Fruit fly (Drosophila melanogaster) whole organism, embryonic: ENCODE results near the gene Hs6st.

ENCODE experiments used
- Ada2b ChIP-seq: fragments of 200-800 bp; sonication (Bioruptor generic); IDR thresholded peaks from 2 replicates; pipeline ENCODE4 v1.3.6; 2022; ENCODE audit warnings: missing biosample characterization, missing genetic modification characterization
- Adf1 ChIP-seq: fragments of 200-800 bp; sonication (Bioruptor generic); IDR thresholded peaks from 2 replicates; pipeline ENCODE4 v1.3.6; 2022; ENCODE audit warnings: missing biosample characterization, missing genetic modification characterization
- Antp ChIP-seq: fragments of 200-800 bp; sonication (Bioruptor generic); optimal IDR thresholded peaks from 3 replicates; lab custom pipeline; 2016; ENCODE audit warnings: missing biosample characterization, missing genetic modification characterization
- CG1024 ChIP-seq: fragments of 200-800 bp; sonication (Bioruptor generic); IDR thresholded peaks from 2 replicates; pipeline ENCODE4 v1.3.6; 2022; ENCODE audit warnings: missing biosample characterization, missing genetic modification characterization
- CG10565 ChIP-seq: fragments of 200-800 bp; sonication (Bioruptor generic); optimal IDR thresholded peaks from 3 replicates; lab custom pipeline; 2016; ENCODE audit warnings: missing biosample characterization, mild to moderate bottlenecking, missing genetic modification characterization
- CG10959 ChIP-seq: fragments of 200-800 bp; sonication (Bioruptor generic); IDR thresholded peaks from 2 replicates; pipeline ENCODE4 v1.3.6; 2022; ENCODE audit warnings: missing biosample characterization, missing genetic modification characterization
- CG10979 ChIP-seq: fragments of 200-800 bp; sonication (Bioruptor generic); optimal IDR thresholded peaks from 2 replicates; lab custom pipeline; 2018; ENCODE audit warnings: missing biosample characterization, mild to moderate bottlenecking, missing genetic modification characterization, moderate library complexity
- CG11247 ChIP-seq: fragments of 200-800 bp; sonication (Bioruptor generic); IDR thresholded peaks from 2 replicates; pipeline ENCODE4 v1.3.6; 2022; ENCODE audit warnings: missing biosample characterization, missing genetic modification characterization
- CG11560 ChIP-seq: fragments of 200-800 bp; sonication (Bioruptor generic); IDR thresholded peaks from 3 replicates; pipeline ENCODE4 v1.3.6; 2022; ENCODE audit warnings: missing biosample characterization, missing genetic modification characterization
- CG12104 ChIP-seq: fragments of 200-800 bp; sonication (Bioruptor generic); optimal IDR thresholded peaks from 3 replicates; lab custom pipeline; 2016; ENCODE audit warnings: missing biosample characterization, missing genetic modification characterization
- CG12942 ChIP-seq: fragments of 200-800 bp; sonication (Bioruptor generic); optimal IDR thresholded peaks from 3 replicates; lab custom pipeline; 2016; ENCODE audit warnings: missing biosample characterization, missing genetic modification characterization
- CG14014 ChIP-seq: fragments of 200-800 bp; sonication (Bioruptor generic); IDR thresholded peaks from 2 replicates; pipeline ENCODE4 v1.3.6; 2022; ENCODE audit warnings: missing biosample characterization, missing genetic modification characterization
- CG14441 ChIP-seq: fragments of 200-800 bp; sonication (Bioruptor generic); IDR thresholded peaks from 2 replicates; pipeline ENCODE4 v1.3.6; 2022; ENCODE audit warnings: missing biosample characterization, missing genetic modification characterization
- CG17912 ChIP-seq: fragments of 200-800 bp; sonication (Bioruptor generic); optimal IDR thresholded peaks from 2 replicates; lab custom pipeline; 2018; ENCODE audit warnings: missing biosample characterization, mild to moderate bottlenecking, missing genetic modification characterization
- CG2120 ChIP-seq: fragments of 200-800 bp; sonication (Bioruptor generic); optimal IDR thresholded peaks from 3 replicates; lab custom pipeline; 2016; ENCODE audit warnings: missing biosample characterization, missing genetic modification characterization
- CG4707 ChIP-seq: fragments of 200-800 bp; sonication (Bioruptor generic); optimal IDR thresholded peaks from 2 replicates; lab custom pipeline; 2018; ENCODE audit warnings: missing biosample characterization, mild to moderate bottlenecking, missing genetic modification characterization, moderate library complexity
- CG6175 ChIP-seq: fragments of 200-800 bp; sonication (Bioruptor generic); IDR thresholded peaks from 3 replicates; pipeline ENCODE4 v1.3.6; 2022; ENCODE audit warnings: missing biosample characterization, missing genetic modification characterization
- CG6683 ChIP-seq: fragments of 200-800 bp; sonication (Bioruptor generic); optimal IDR thresholded peaks from 2 replicates; lab custom pipeline; 2017; ENCODE audit warnings: missing biosample characterization, mild to moderate bottlenecking, missing genetic modification characterization, missing genetic modification reagents
- CG7271 ChIP-seq: fragments of 200-800 bp; sonication (Bioruptor generic); optimal IDR thresholded peaks from 2 replicates; lab custom pipeline; 2018; ENCODE audit warnings: missing biosample characterization, mild to moderate bottlenecking, missing genetic modification characterization, moderate library complexity
- CG7372 ChIP-seq: fragments of 200-800 bp; sonication (Bioruptor generic); IDR thresholded peaks from 2 replicates; pipeline ENCODE4 v1.3.6; 2022; ENCODE audit warnings: missing biosample characterization, missing genetic modification characterization
- CG7839 ChIP-seq: fragments of 200-800 bp; sonication (Bioruptor generic); optimal IDR thresholded peaks from 3 replicates; lab custom pipeline; 2018; ENCODE audit warnings: missing biosample characterization, mild to moderate bottlenecking, missing genetic modification characterization, moderate library complexity
- Camta ChIP-seq: fragments of 200-800 bp; sonication (Bioruptor generic); optimal IDR thresholded peaks from 2 replicates; lab custom pipeline; 2016; ENCODE audit warnings: missing biosample characterization, missing genetic modification characterization
- Fer1 ChIP-seq: fragments of 200-800 bp; sonication (Bioruptor generic); optimal IDR thresholded peaks from 2 replicates; lab custom pipeline; 2017; ENCODE audit warnings: missing biosample characterization, mild to moderate bottlenecking, missing genetic modification characterization
- HHEX ChIP-seq: fragments of 200-800 bp; sonication (Bioruptor generic); optimal IDR thresholded peaks from 3 replicates; lab custom pipeline; 2017; ENCODE audit warnings: missing biosample characterization, mild to moderate bottlenecking, missing genetic modification characterization, missing genetic modification reagents
- Hr51 ChIP-seq, 2 experiments: fragments of 200-800 bp; sonication (Bioruptor generic); optimal IDR thresholded peaks; 2 replicates in 1 of 2; 3 replicates in 1 of 2; lab custom pipeline; 2016 to 2018; ENCODE audit warnings: missing biosample characterization in 2 of 2, missing genetic modification characterization in 2 of 2, mild to moderate bottlenecking in 1 of 2, moderate library complexity in 1 of 2
- Pdp1 ChIP-seq, 2 experiments: fragments of 200-800 bp; sonication (Bioruptor generic); optimal IDR thresholded peaks; 3 replicates each; lab custom pipeline; 2016; ENCODE audit warnings: missing biosample characterization in 2 of 2, missing genetic modification characterization in 2 of 2, mild to moderate bottlenecking in 1 of 2, moderate library complexity in 1 of 2
- Scr ChIP-seq: fragments of 200-800 bp; sonication (Bioruptor generic); IDR thresholded peaks from 2 replicates; pipeline ENCODE4 v1.3.6; 2022; ENCODE audit warnings: missing biosample characterization, missing genetic modification characterization; ENCODE audit not compliant: partially characterized antibody
- caup ChIP-seq: fragments of 200-800 bp; sonication (Bioruptor generic); optimal IDR thresholded peaks from 3 replicates; lab custom pipeline; 2017; ENCODE audit warnings: missing biosample characterization, mild to moderate bottlenecking, missing genetic modification characterization, moderate library complexity; ENCODE audit not compliant: severe bottlenecking
- chif ChIP-seq, 2 experiments: fragments of 200-800 bp; sonication (Bioruptor generic); optimal IDR thresholded peaks; 3 replicates each; lab custom pipeline; 2016; ENCODE audit warnings: missing biosample characterization in 2 of 2, missing genetic modification characterization in 2 of 2
- da ChIP-seq: fragments of 200-800 bp; sonication (Bioruptor generic); optimal IDR thresholded peaks from 2 replicates; lab custom pipeline; 2016; ENCODE audit warnings: missing biosample characterization, missing genetic modification characterization
- fd64A ChIP-seq: fragments of 200-800 bp; sonication (Bioruptor generic); optimal IDR thresholded peaks from 3 replicates; lab custom pipeline; 2018; ENCODE audit warnings: missing biosample characterization, mild to moderate bottlenecking, missing genetic modification characterization
- odd ChIP-seq: fragments of 200-800 bp; sonication (Bioruptor generic); optimal IDR thresholded peaks from 2 replicates; lab custom pipeline; 2017; ENCODE audit warnings: missing biosample characterization, mild to moderate bottlenecking, missing genetic modification characterization
- sima ChIP-seq: fragments of 200-800 bp; sonication (Bioruptor generic); optimal IDR thresholded peaks from 2 replicates; lab custom pipeline; 2016; ENCODE audit warnings: missing biosample characterization, missing genetic modification characterization
- sr ChIP-seq: fragments of 200-800 bp; sonication (Bioruptor generic); IDR thresholded peaks from 3 replicates; pipeline ENCODE4 v1.3.6; 2022; ENCODE audit warnings: missing biosample characterization, missing genetic modification characterization
- tin ChIP-seq: fragments of 200-800 bp; sonication (Bioruptor generic); optimal IDR thresholded peaks from 3 replicates; lab custom pipeline; 2016; ENCODE audit warnings: missing biosample characterization, missing genetic modification characterization
- tx ChIP-seq: fragments of 200-800 bp; sonication (Bioruptor generic); optimal IDR thresholded peaks from 2 replicates; lab custom pipeline; 2016; ENCODE audit warnings: missing biosample characterization, missing genetic modification characterization
- zen ChIP-seq: fragments of 200-800 bp; sonication (Bioruptor generic); optimal IDR thresholded peaks from 3 replicates; lab custom pipeline; 2018; ENCODE audit warnings: missing biosample characterization, mild to moderate bottlenecking, missing genetic modification characterization, moderate library complexity

Gene Hs6st

dm6 chr3R:19902328-19902727, 106.0 kb downstream of the Hs6st start (continued):
- TF ChIP-seq CG12104: no peak
- peak; percentile 43 for TF ChIP-seq Fer1 (GFP tag; lab: Kevin White, UChicago)
- peak; percentile 11 for TF ChIP-seq Antp (GFP tag; lab: Kevin White, UChicago)
- TF ChIP-seq tx: no peak
- TF ChIP-seq sima: no peak
- no peak for TF ChIP-seq CG4707 (GFP tag; lab: Kevin White, UChicago)
- peak; percentile 42; the same call in 1 of the 2 replicates for TF ChIP-seq CG11247
- TF ChIP-seq Adf1: no peak; the same call in 1 of the 2 replicates
- TF ChIP-seq chif (GFP tag; optimal IDR thresholded peaks at IDR 0.05; lab: Kevin White, UChicago): no peak
- TF ChIP-seq caup (GFP tag; lab: Kevin White, UChicago): peak; percentile 9
- no peak for TF ChIP-seq CG6683 (GFP tag; lab: Kevin White, UChicago)
- TF ChIP-seq CG11560 (tag; lab: Robert Waterston, UW): 0 out of 3 replicates have a peak, but pooled peaks have one; percentile 12
- TF ChIP-seq Scr: no peak
- no peak for TF ChIP-seq odd (GFP tag; lab: Kevin White, UChicago)
- peak; percentile 37; the same call in 1 of the 2 replicates for TF ChIP-seq CG14441
- no peak for TF ChIP-seq CG12942 (GFP tag; lab: Kevin White, UChicago)
- 0 out of 3 replicates have a peak, but pooled peaks have one; percentile 22 for TF ChIP-seq sr (GFP tag; lab: Robert Waterston, UW)
- TF ChIP-seq CG7271 (tag; lab: Kevin White, UChicago): no peak
- no peak for TF ChIP-seq CG10565 (GFP tag; lab: Kevin White, UChicago)
- TF ChIP-seq tin (GFP tag; lab: Kevin White, UChicago): no peak
- TF ChIP-seq CG2120 (GFP tag; lab: Kevin White, UChicago): peak; percentile 31
- 0 out of 2 replicates have a peak, but pooled peaks have one; percentile 18 for TF ChIP-seq CG1024 (GFP tag; lab: Robert Waterston, UW)
- peak; percentile 25; the same call in 1 of the 2 replicates for TF ChIP-seq Ada2b (GFP tag; lab: Robert Waterston, UW)

dm6 chr3R:19901742-19902141, 106.6 kb downstream of the Hs6st start:
- TF ChIP-seq Antp (GFP tag; lab: Kevin White, UChicago) (no peak), HHEX (no peak), fd64A (no peak), CG17912 (GFP tag; lab: Kevin White, UChicago) (no peak), CG14014 (GFP tag; lab: Robert Waterston, UW) (no peak), CG7839 (tag; lab: Kevin White, UChicago) (no peak), da (GFP tag; lab: Kevin White, UChicago) (no peak), CG6175 (GFP tag; lab: Robert Waterston, UW) (no peak), zen (tag; lab: Kevin White, UChicago) (no peak), Camta (no peak)

dm6 chr3R:19895305-19895704, 113.0 kb downstream of the Hs6st start:
- no peak for TF ChIP-seq Hr51 (GFP tag; optimal IDR thresholded peaks at IDR 0.05; lab: Kevin White, UChicago)
- TF ChIP-seq Pdp1 (GFP tag; optimal IDR thresholded peaks at IDR 0.05; lab: Kevin White, UChicago): peak in 1 of 2 experiments; percentile 62
- TF ChIP-seq CG10979 (tag; lab: Kevin White, UChicago): peak; percentile 6
- peak; percentile 93 for TF ChIP-seq CG7372 (GFP tag; lab: Robert Waterston, UW)
- 0 out of 2 replicates have a peak, but pooled peaks have one; percentile 17 for TF ChIP-seq CG10959 (GFP tag; lab: Robert Waterston, UW)
